Fruit fly (Drosophila melanogaster): Measurements from ENCODE around the gene Gug.

- TF ChIP-seq insv (optimal IDR thresholded peaks at IDR 0.05), result no peak
- no peak for TF ChIP-seq h (optimal IDR thresholded peaks at IDR 0.05)
- no peak for TF ChIP-seq Myc (optimal IDR thresholded peaks at IDR 0.05)
- TF ChIP-seq ttk (optimal IDR thresholded peaks at IDR 0.05), result no peak
- TF ChIP-seq psq (optimal IDR thresholded peaks at IDR 0.05), result no peak
These were observed 57.3 kb downstream of the Gug start, which contains the start of gene CG43163 for dm6 chr3L:8506975-8507441.

Data from Kc167 (cell line).